Worm (Caenorhabditis elegans) whole organism, L2 larva: ENCODE data around the gene F53A9.6.
"Not testable (repeated sequence)": the region's sequence is repeated elsewhere in the genome, so short reads cannot be mapped to it uniquely, and the experiment has no call there.

ENCODE experiments used
- C34F6.9 ChIP-seq: fragments of 150-350 bp; optimal IDR thresholded peaks from 2 replicates; lab custom pipeline; 2014; ENCODE audit warnings: missing biosample characterization, missing genetic modification characterization
- R02D3.7 ChIP-seq: fragments of 150-350 bp; optimal IDR thresholded peaks from 2 replicates; lab custom pipeline; 2014; ENCODE audit warnings: missing biosample characterization, missing genetic modification characterization
- Y55F3AM.14 ChIP-seq: fragments of 200-800 bp; sonication (Bioruptor generic); optimal IDR thresholded peaks from 2 replicates; lab custom pipeline; 2018; ENCODE audit warnings: mild to moderate bottlenecking, missing genetic modification characterization, missing compliant biosample characterization
- ZK546.5 ChIP-seq: sonication (generic microtip); optimal IDR thresholded peaks from 2 replicates; lab custom pipeline; 2017; ENCODE audit warnings: missing biosample characterization, missing genetic modification characterization
- alr-1 ChIP-seq: fragments of 150-350 bp; optimal IDR thresholded peaks from 2 replicates; lab custom pipeline; 2014; ENCODE audit warnings: missing biosample characterization, missing genetic modification characterization
- aly-2 ChIP-seq: fragments of 150-350 bp; optimal IDR thresholded peaks from 2 replicates; lab custom pipeline; 2014; ENCODE audit warnings: missing biosample characterization, missing genetic modification characterization
- ama-1 ChIP-seq: fragments of 150-350 bp; optimal IDR thresholded peaks from 2 replicates; lab custom pipeline; 2018; ENCODE audit warnings: inconsistent platforms
- ceh-82 ChIP-seq: fragments of 150-350 bp; optimal IDR thresholded peaks from 2 replicates; lab custom pipeline; 2014; ENCODE audit warnings: missing biosample characterization, missing genetic modification characterization
- crh-2 ChIP-seq: sonication (generic microtip); optimal IDR thresholded peaks from 2 replicates; lab custom pipeline; 2017; ENCODE audit warnings: missing biosample characterization, missing genetic modification characterization
- dmd-4 ChIP-seq: sonication (generic microtip); optimal IDR thresholded peaks from 2 replicates; lab custom pipeline; 2017; ENCODE audit warnings: missing biosample characterization, missing genetic modification characterization
- egl-27 ChIP-seq: sonication (generic microtip); optimal IDR thresholded peaks from 3 replicates; lab custom pipeline; 2017; ENCODE audit warnings: missing biosample characterization, missing genetic modification reagents, missing genetic modification characterization
- elt-1 ChIP-seq: fragments of 150-350 bp; optimal IDR thresholded peaks from 2 replicates; lab custom pipeline; 2014; ENCODE audit warnings: missing biosample characterization, missing genetic modification characterization
- elt-3 ChIP-seq: sonication (generic microtip); optimal IDR thresholded peaks from 2 replicates; lab custom pipeline; 2017; ENCODE audit warnings: missing biosample characterization, missing genetic modification characterization
- fos-1 ChIP-seq: fragments of 150-350 bp; optimal IDR thresholded peaks from 2 replicates; lab custom pipeline; 2014; ENCODE audit warnings: missing biosample characterization, missing genetic modification characterization
- gmeb-1 ChIP-seq: fragments of 150-350 bp; optimal IDR thresholded peaks from 2 replicates; lab custom pipeline; 2014; ENCODE audit warnings: missing biosample characterization, missing genetic modification characterization
- lin-11 ChIP-seq: fragments of 150-350 bp; sonication (generic microtip); optimal IDR thresholded peaks from 2 replicates; lab custom pipeline; 2014; ENCODE audit warnings: missing biosample characterization, missing genetic modification characterization, inconsistent platforms, mixed read lengths
- lin-13 ChIP-seq: fragments of 150-350 bp; optimal IDR thresholded peaks from 2 replicates; lab custom pipeline; 2014; ENCODE audit warnings: missing biosample characterization, missing genetic modification reagents, missing genetic modification characterization
- lin-39 ChIP-seq: fragments of 150-350 bp; optimal IDR thresholded peaks from 2 replicates; lab custom pipeline; 2014; ENCODE audit warnings: missing biosample characterization, missing genetic modification reagents, missing genetic modification characterization
- lsy-2 ChIP-seq, 2 experiments: fragments of 150-350 bp in 1 of 2; sonication (generic microtip) in 1 of 2; optimal IDR thresholded peaks; 2 replicates each; lab custom pipeline; 2014 to 2017; ENCODE audit warnings: missing biosample characterization in 2 of 2, missing genetic modification characterization in 2 of 2
- mbf-1 ChIP-seq: sonication (generic microtip); optimal IDR thresholded peaks from 2 replicates; lab custom pipeline; 2017; ENCODE audit warnings: missing biosample characterization, missing genetic modification characterization
- mdl-1 ChIP-seq, 2 experiments: fragments of 150-350 bp in 1 of 2; sonication (generic microtip) in 1 of 2; optimal IDR thresholded peaks; 2 replicates each; lab custom pipeline; 2017; ENCODE audit warnings: missing biosample characterization in 2 of 2, missing genetic modification characterization in 2 of 2
- nhr-10 ChIP-seq: sonication (generic microtip); optimal IDR thresholded peaks from 2 replicates; lab custom pipeline; 2017; ENCODE audit warnings: missing biosample characterization, missing genetic modification characterization
- nhr-129 ChIP-seq: fragments of 150-350 bp; optimal IDR thresholded peaks from 2 replicates; lab custom pipeline; 2014; ENCODE audit warnings: missing biosample characterization, missing genetic modification characterization
- nhr-21 ChIP-seq: fragments of 150-350 bp; optimal IDR thresholded peaks from 2 replicates; lab custom pipeline; 2014; ENCODE audit warnings: missing biosample characterization, missing genetic modification characterization
- nhr-23 ChIP-seq: fragments of 150-350 bp; optimal IDR thresholded peaks from 2 replicates; lab custom pipeline; 2014; ENCODE audit warnings: missing biosample characterization, missing genetic modification reagents, missing genetic modification characterization
- nhr-237 ChIP-seq: fragments of 150-350 bp; optimal IDR thresholded peaks from 2 replicates; lab custom pipeline; 2014; ENCODE audit warnings: missing biosample characterization, missing genetic modification characterization
- nhr-25 ChIP-seq: fragments of 150-350 bp; sonication (generic microtip); optimal IDR thresholded peaks from 3 replicates; lab custom pipeline; 2014; ENCODE audit warnings: missing biosample characterization, missing genetic modification characterization
- nhr-77 ChIP-seq: fragments of 150-350 bp; optimal IDR thresholded peaks from 2 replicates; lab custom pipeline; 2014; ENCODE audit warnings: missing biosample characterization, missing genetic modification characterization
- peb-1 ChIP-seq: fragments of 150-350 bp; optimal IDR thresholded peaks from 2 replicates; lab custom pipeline; 2014; ENCODE audit warnings: missing biosample characterization, missing genetic modification characterization
- sem-4 ChIP-seq: fragments of 150-350 bp; optimal IDR thresholded peaks from 2 replicates; lab custom pipeline; 2014; ENCODE audit warnings: missing biosample characterization, missing genetic modification reagents, missing genetic modification characterization
- sma-3 ChIP-seq: sonication (generic microtip); optimal IDR thresholded peaks from 2 replicates; lab custom pipeline; 2016; ENCODE audit warnings: missing genetic modification reagents, missing genetic modification characterization, missing compliant biosample characterization
- sma-9 ChIP-seq, 2 experiments: fragments of 150-350 bp in 1 of 2; sonication (generic microtip) in 1 of 2; optimal IDR thresholded peaks; 2 replicates each; lab custom pipeline; 2014 to 2016; ENCODE audit warnings: missing genetic modification characterization in 2 of 2, mild to moderate bottlenecking in 1 of 2, missing biosample characterization in 1 of 2, missing compliant biosample characterization in 1 of 2, missing genetic modification reagents in 1 of 2, moderate library complexity in 1 of 2
- snpc-4 ChIP-seq: fragments of 150-350 bp; optimal IDR thresholded peaks from 2 replicates; lab custom pipeline; 2014; ENCODE audit warnings: missing biosample characterization, missing genetic modification characterization
- unc-39 ChIP-seq: fragments of 150-350 bp; optimal IDR thresholded peaks from 2 replicates; lab custom pipeline; 2014; ENCODE audit warnings: missing biosample characterization, missing genetic modification characterization
- unc-55 ChIP-seq: fragments of 150-350 bp; sonication (generic microtip); optimal IDR thresholded peaks from 3 replicates; lab custom pipeline; 2014; ENCODE audit warnings: missing biosample characterization, missing genetic modification reagents, missing genetic modification characterization
- unc-62 ChIP-seq: fragments of 150-350 bp; optimal IDR thresholded peaks from 2 replicates; lab custom pipeline; 2014; ENCODE audit warnings: missing biosample characterization, missing genetic modification reagents, missing genetic modification characterization
- ztf-1 ChIP-seq: fragments of 200-800 bp; sonication (Bioruptor generic); conservative IDR thresholded peaks from 2 replicates; pipeline ENCODE4 v1.3.6; 2022; ENCODE audit warnings: missing genetic modification characterization, missing compliant biosample characterization
- ztf-11 ChIP-seq: sonication (generic microtip); optimal IDR thresholded peaks from 2 replicates; lab custom pipeline; 2017; ENCODE audit warnings: missing biosample characterization, missing genetic modification characterization

The F53A9.6 gene

DNA sequence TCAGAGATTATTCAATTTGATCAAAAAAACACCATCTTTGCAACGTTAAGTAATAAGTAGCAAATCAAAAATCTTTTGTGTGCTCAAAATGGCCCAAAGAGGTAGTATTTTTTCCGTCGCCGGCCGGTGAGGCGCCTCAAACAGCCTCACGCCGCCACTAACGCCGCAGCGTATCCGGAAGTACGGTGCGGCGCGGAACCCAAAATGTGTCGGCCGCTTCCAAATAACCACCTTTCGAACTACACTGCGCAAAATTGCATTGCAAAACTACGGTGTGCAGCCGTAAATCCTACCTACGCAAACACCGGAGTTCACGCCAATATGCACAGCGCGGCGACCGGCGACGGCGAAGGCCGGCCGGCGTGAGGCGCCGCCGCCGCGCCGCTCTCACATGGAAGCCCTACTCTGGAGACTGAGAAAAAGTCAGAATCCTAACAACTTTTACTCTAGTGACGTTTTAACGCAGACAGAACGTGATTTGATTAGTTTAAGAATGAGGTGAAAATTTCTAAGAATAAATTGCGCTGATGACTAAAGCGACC is 28.1 kb upstream of the F53A9.6 start:
- peak; percentile 1 for TF ChIP-seq snpc-4 (tag; lab: Kevin White, UChicago)
- TF ChIP-seq nhr-129 (tag; lab: Kevin White, UChicago), result no peak

ce11 chrX:8739373-8739772 is 25.8 kb upstream of the F53A9.6 start, which contains the start of gene M02D8.2:
M02D8.2 (plus strand) TSS chrX:8739673.
- TF ChIP-seq mdl-1 (tag; optimal IDR thresholded peaks at IDR 0.05; lab: Kevin White, UChicago) (no peak), lin-11 (tag; lab: Kevin White, UChicago) (no peak), peb-1 (tag; lab: Kevin White, UChicago) (no peak), mbf-1 (tag; lab: Kevin White, UChicago) (no peak), ZK546.5 (no peak), lin-13 (GFP tag; lab: Kevin White, UChicago) (no peak), nhr-23 (tag; lab: Kevin White, UChicago) (no peak), elt-3 (no peak), alr-1 (no peak), sem-4 (tag; lab: Kevin White, UChicago) (no peak), ceh-82 (tag; lab: Kevin White, UChicago) (no peak)
- TF ChIP-seq, all 48 proteins: peak for 0

DNA sequence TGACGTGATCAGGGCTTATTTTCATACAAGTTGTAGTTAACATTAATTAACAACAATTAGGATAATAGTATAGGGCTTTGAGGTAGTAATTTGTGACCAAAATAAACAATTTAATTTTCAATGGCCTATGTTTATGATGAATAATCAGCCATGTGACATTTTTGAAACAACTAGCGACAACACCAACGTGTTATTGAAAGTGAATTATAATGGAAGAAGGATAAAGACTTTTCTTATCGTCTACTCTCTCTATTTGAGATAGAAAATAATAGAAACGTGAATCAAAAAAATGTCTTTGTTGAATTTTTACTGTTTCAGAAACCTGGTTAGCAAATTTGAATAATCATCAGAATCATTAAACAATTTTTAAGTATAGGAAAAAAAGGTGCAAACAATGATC is 24.2 kb upstream of the F53A9.6 start:
- TF ChIP-seq lin-13 (GFP tag; lab: Kevin White, UChicago) (no peak), gmeb-1 (tag; lab: Kevin White, UChicago) (no peak), mdl-1 (tag; optimal IDR thresholded peaks at IDR 0.05; lab: Kevin White, UChicago) (no peak), nhr-25 (no peak), lin-11 (tag; lab: Kevin White, UChicago) (no peak), ztf-1 (no peak), unc-62 (no peak), nhr-10 (no peak), R02D3.7 (tag; lab: Kevin White, UChicago) (no peak)
- TF ChIP-seq, all 48 proteins: peak for 0

ce11 chrX:8736965-8737464 is 23.4 kb upstream of the F53A9.6 start, which contains the start of gene M02D8.3:
M02D8.3 (minus strand) TSS chrX:8737015.
- TF ChIP-seq nhr-129 (tag; lab: Kevin White, UChicago) (peak; percentile 47), lsy-2 (tag; optimal IDR thresholded peaks at IDR 0.05; lab: Kevin White, UChicago) (peak in 1 of 2 experiments; percentile 61), nhr-77 (no peak), fos-1 (peak; percentile 55), sma-9 (GFP tag; optimal IDR thresholded peaks at IDR 0.05; lab: Kevin White, UChicago) (peak; percentile 5), sma-9 (tag; optimal IDR thresholded peaks at IDR 0.05; lab: Kevin White, UChicago) (no peak), sma-3 (GFP tag; lab: Kevin White, UChicago) (no peak), Y55F3AM.14 (GFP tag; lab: Kevin White, UChicago) (no peak), C34F6.9 (tag; lab: Kevin White, UChicago) (peak; percentile 55), ama-1 (no peak), nhr-21 (tag; lab: Kevin White, UChicago) (peak; percentile 36), crh-2 (peak; percentile 58), sem-4 (tag; lab: Kevin White, UChicago) (peak; percentile 17), aly-2 (tag; lab: Kevin White, UChicago) (no peak)

DNA sequence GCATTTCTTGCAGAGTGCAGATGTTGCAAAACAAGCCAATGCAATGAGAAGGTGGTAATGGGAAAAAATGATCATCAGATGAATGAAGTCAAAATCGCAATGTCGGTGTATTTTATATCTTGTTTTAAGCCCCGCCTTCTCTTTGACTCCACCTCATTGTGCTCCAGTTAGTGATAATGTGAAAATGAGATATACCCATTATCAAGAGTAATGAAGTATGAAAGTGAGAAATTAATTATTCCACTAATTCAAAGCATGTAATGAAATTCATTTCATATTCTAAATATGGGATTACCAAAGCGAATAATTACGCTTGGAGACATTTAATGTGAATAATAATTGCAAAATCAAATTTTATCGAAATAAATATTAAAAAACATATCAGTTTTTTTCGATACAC is 18.2 kb upstream of the F53A9.6 start, which contains the start of gene M02D8.6:
Gene M02D8.6 (minus strand): TSS at position 101 of the 400 bp plus-strand sequence.
- TF ChIP-seq unc-55; mdl-1 (tag; optimal IDR thresholded peaks at IDR 0.05; lab: Kevin White, UChicago); crh-2: not testable (repeated sequence)

- TF ChIP-seq aly-2 (tag; lab: Kevin White, UChicago) (no peak), fos-1 (no peak), snpc-4 (tag; lab: Kevin White, UChicago) (no peak), ZK546.5 (no peak), sem-4 (tag; lab: Kevin White, UChicago) (no peak), peb-1 (tag; lab: Kevin White, UChicago) (no peak), nhr-129 (tag; lab: Kevin White, UChicago) (no peak), elt-1 (tag; lab: Kevin White, UChicago) (no peak), ztf-11 (tag; lab: Kevin White, UChicago) (no peak), egl-27 (tag; lab: Kevin White, UChicago) (no peak), unc-39 (tag; lab: Kevin White, UChicago) (no peak), Y55F3AM.14 (GFP tag; lab: Kevin White, UChicago) (no peak), nhr-237 (tag; lab: Kevin White, UChicago) (no peak), C34F6.9 (tag; lab: Kevin White, UChicago) (no peak), dmd-4 (tag; lab: Kevin White, UChicago) (no peak), gmeb-1 (tag; lab: Kevin White, UChicago) (no peak), sma-3 (GFP tag; lab: Kevin White, UChicago) (no peak), lin-39 (tag; lab: Kevin White, UChicago) (no peak), mbf-1 (tag; lab: Kevin White, UChicago) (no peak)
Measured at ce11 chrX:8727306-8727705, 13.7 kb upstream of the F53A9.6 start, which contains the start of gene EGAP4.1. EGAP4.1 (minus strand) TSS chrX:8727406.
